Worm (Caenorhabditis elegans): ENCODE results near the gene R13H4.6.
A peak's percentile ranks its signal among the peaks of the same experiment; 100 is the strongest.

R13H4.6 gene

DNA sequence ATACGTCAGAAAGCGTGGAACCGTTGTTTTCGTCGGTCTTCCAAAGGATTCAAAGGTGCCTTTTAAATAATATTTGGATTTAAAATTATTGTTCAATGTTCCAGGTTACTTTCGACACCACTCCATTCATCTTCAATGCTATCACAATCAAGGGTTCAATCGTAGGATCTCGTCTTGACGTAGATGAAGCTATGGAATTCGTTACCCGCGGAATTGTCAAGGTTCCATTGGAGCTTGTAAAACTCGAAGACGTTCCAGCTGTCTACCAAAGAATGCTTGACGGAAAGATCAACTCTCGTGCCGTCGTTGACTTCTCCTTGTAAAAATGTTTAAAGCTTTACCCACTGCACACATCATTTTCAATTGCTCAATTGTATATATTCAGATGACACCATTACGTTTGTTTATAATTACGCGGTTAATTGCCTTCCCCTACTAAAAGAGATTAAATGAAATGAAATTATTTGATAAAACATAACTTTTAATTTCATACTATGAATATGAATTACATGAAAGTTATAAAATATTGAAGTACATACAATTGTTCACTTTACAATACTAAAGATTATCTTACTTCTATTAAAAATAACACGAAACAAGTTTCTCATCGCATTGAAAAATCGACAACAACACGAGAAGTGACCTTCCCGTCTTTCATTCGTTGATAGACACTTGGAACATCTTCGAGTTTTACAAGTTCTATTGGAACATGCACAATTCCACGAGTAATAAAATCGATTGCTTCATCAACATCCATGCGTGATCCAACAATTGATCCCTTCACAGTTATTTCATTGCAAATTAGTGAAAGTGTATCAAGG lies 26.4 kb downstream of the R13H4.6 start (continued):
- TF ChIP-seq ceh-8 (GFP tag; optimal IDR thresholded peaks at IDR 0.05) (no peak), lin-14 (GFP tag; optimal IDR thresholded peaks at IDR 0.05) (peak; percentile 62), nhr-28 (tag; optimal IDR thresholded peaks at IDR 0.05) (no peak), C04F5.9 (tag; optimal IDR thresholded peaks at IDR 0.05) (peak; percentile 44), fkh-4 (tag; optimal IDR thresholded peaks at IDR 0.05; ENCODE audit: borderline replicate concordance) (no peak), mef-2 (tag; optimal IDR thresholded peaks at IDR 0.05) (no peak), ama-1 (optimal IDR thresholded peaks at IDR 0.05) (peak; percentile 94), tlp-1 (tag; optimal IDR thresholded peaks at IDR 0.05) (no peak), snu-23 (GFP tag; optimal IDR thresholded peaks at IDR 0.05) (peak; percentile 62), lsy-2 (tag; optimal IDR thresholded peaks at IDR 0.05) (peak in 1 of 2 experiments; percentile 54), irx-1 (tag; optimal IDR thresholded peaks at IDR 0.05) (peak; percentile 51), efl-3 (GFP tag; optimal IDR thresholded peaks at IDR 0.05) (no peak), ceh-63 (GFP tag; optimal IDR thresholded peaks at IDR 0.05) (no peak), ces-1 (GFP tag; optimal IDR thresholded peaks at IDR 0.05) (no peak), swsn-7 (tag; optimal IDR thresholded peaks at IDR 0.05) (no peak), hpl-2 (GFP tag; optimal IDR thresholded peaks at IDR 0.05) (no peak), Y116A8C.19 (tag; optimal IDR thresholded peaks at IDR 0.05; ENCODE audit: borderline replicate concordance) (no peak), lir-3 (tag; optimal IDR thresholded peaks at IDR 0.05; ENCODE audit: poor library complexity) (peak; percentile 13), F16B12.6 (tag; optimal IDR thresholded peaks at IDR 0.05) (no peak), blmp-1 (tag; optimal IDR thresholded peaks at IDR 0.05) (peak; percentile 11), lin-39 (tag; optimal IDR thresholded peaks at IDR 0.05) (peak; percentile 40), ets-5 (GFP tag; IDR thresholded peaks at IDR 0.05) (no peak), hlh-4 (tag; optimal IDR thresholded peaks at IDR 0.05) (no peak), elt-3 (tag; optimal IDR thresholded peaks at IDR 0.05) (peak in 1 of 6 experiments; percentile 3), pqm-1 (tag; optimal IDR thresholded peaks at IDR 0.05) (no peak), nhr-84 (tag; optimal IDR thresholded peaks at IDR 0.05) (no peak), nhr-12 (tag; optimal IDR thresholded peaks at IDR 0.05) (no peak), lin-13 (GFP tag; optimal IDR thresholded peaks at IDR 0.05) (no peak), nhr-71 (tag; optimal IDR thresholded peaks at IDR 0.05) (peak; percentile 53), nhr-76 (tag; optimal IDR thresholded peaks at IDR 0.05) (no peak), unc-30 (tag; optimal IDR thresholded peaks at IDR 0.05) (no peak), skn-1 (tag; optimal IDR thresholded peaks at IDR 0.05) (peak; percentile 7), efl-1 (optimal IDR thresholded peaks at IDR 0.05) (peak in 1 of 2 experiments; percentile 18), efl-1 (GFP tag; optimal IDR thresholded peaks at IDR 0.05 in 1 of 2) (peak in 1 of 2 experiments; percentile 93), tbx-2 (tag; optimal IDR thresholded peaks at IDR 0.05) (peak; percentile 56), sptf-1 (tag; optimal IDR thresholded peaks at IDR 0.05) (no peak), elt-2 (tag; optimal IDR thresholded peaks at IDR 0.05) (no peak), lin-35 (GFP tag; optimal IDR thresholded peaks at IDR 0.05) (peak in 1 of 2 experiments; percentile 50), ceh-90 (tag; optimal IDR thresholded peaks at IDR 0.05) (no peak), ceh-88 (GFP tag; IDR thresholded peaks at IDR 0.05) (peak; percentile 65), fkh-8 (tag; optimal IDR thresholded peaks at IDR 0.05) (no peak), dpl-1 (GFP tag; optimal IDR thresholded peaks at IDR 0.05) (peak; percentile 12 to 37 (median 16)), nhr-11 (tag; optimal IDR thresholded peaks at IDR 0.05) (no peak), alr-1 (tag; optimal IDR thresholded peaks at IDR 0.05; ENCODE audit: borderline replicate concordance) (no peak), mep-1 (tag; optimal IDR thresholded peaks at IDR 0.05) (no peak), nhr-77 (tag; optimal IDR thresholded peaks at IDR 0.05) (no peak)
